Worm (Caenorhabditis elegans): ENCODE data around the gene unc-10.

ce11 chrX:7291810-7292209 lies 11.7 kb upstream of the unc-10 start, which contains the start of gene lron-7:
- no peak for TF ChIP-seq B0310.2 (tag; optimal IDR thresholded peaks at IDR 0.05)
- TF ChIP-seq ama-1 (optimal IDR thresholded peaks at IDR 0.05) = no peak
- TF ChIP-seq tra-4 (tag; optimal IDR thresholded peaks at IDR 0.05) = no peak
- TF ChIP-seq tbx-37 (GFP tag; conservative IDR thresholded peaks at IDR 0.05) = no peak
- TF ChIP-seq ets-7 (tag; optimal IDR thresholded peaks at IDR 0.05) = no peak
- no peak for TF ChIP-seq ceh-13 (GFP tag; optimal IDR thresholded peaks at IDR 0.05)
- no peak for TF ChIP-seq flt-1 (GFP tag; IDR thresholded peaks at IDR 0.05)

Measured in whole organism, early embryonic.